Fruit fly (Drosophila melanogaster) whole organism, pupa: ENCODE data around the gene snk.

Experiments
- CG10348 ChIP-seq: fragments of 200-800 bp; sonication (Bioruptor generic); IDR thresholded peaks from 2 replicates; pipeline ENCODE4 v1.3.6; 2022; ENCODE audit warnings: missing biosample characterization, missing genetic modification characterization
- CG12605 ChIP-seq: fragments of 200-800 bp; sonication (Bioruptor generic); IDR thresholded peaks from 2 replicates; pipeline ENCODE4 v1.3.6; 2022; ENCODE audit warnings: missing biosample characterization, missing genetic modification characterization
- CG13204 ChIP-seq: fragments of 200-800 bp; sonication (Bioruptor generic); optimal IDR thresholded peaks from 2 replicates; lab custom pipeline; 2018; ENCODE audit warnings: missing biosample characterization, mild to moderate bottlenecking, missing genetic modification characterization, moderate library complexity
- CG14655 ChIP-seq: fragments of 200-800 bp; sonication (Bioruptor generic); optimal IDR thresholded peaks from 3 replicates; lab custom pipeline; 2017; ENCODE audit warnings: mild to moderate bottlenecking, missing biosample characterization, missing genetic modification reagents, missing genetic modification characterization
- CG15710 ChIP-seq: fragments of 200-800 bp; sonication (Bioruptor generic); optimal IDR thresholded peaks from 2 replicates; lab custom pipeline; 2018; ENCODE audit warnings: missing biosample characterization, mild to moderate bottlenecking, missing genetic modification characterization, moderate library complexity
- CG17806 ChIP-seq: fragments of 200-800 bp; sonication (Bioruptor generic); optimal IDR thresholded peaks from 2 replicates; lab custom pipeline; 2018; ENCODE audit warnings: missing biosample characterization, mild to moderate bottlenecking, missing genetic modification characterization, moderate library complexity
- CG32121 ChIP-seq: fragments of 200-800 bp; sonication (Bioruptor generic); IDR thresholded peaks from 2 replicates; pipeline ENCODE4 v1.3.6; 2022; ENCODE audit warnings: missing biosample characterization, missing genetic modification characterization
- CG34367 ChIP-seq: fragments of 200-800 bp; sonication (Bioruptor generic); optimal IDR thresholded peaks from 2 replicates; lab custom pipeline; 2018; ENCODE audit warnings: missing biosample characterization, mild to moderate bottlenecking, missing genetic modification characterization
- CG4496 ChIP-seq: fragments of 200-800 bp; sonication (Bioruptor generic); IDR thresholded peaks from 3 replicates; pipeline ENCODE4 v1.3.6; 2022; ENCODE audit warnings: missing biosample characterization, missing genetic modification characterization
- CG8159 ChIP-seq: fragments of 200-800 bp; sonication (Bioruptor generic); optimal IDR thresholded peaks from 3 replicates; lab custom pipeline; 2018; ENCODE audit warnings: missing biosample characterization, mild to moderate bottlenecking, missing genetic modification characterization, moderate library complexity
- CG8301 ChIP-seq: fragments of 200-800 bp; sonication (Bioruptor generic); optimal IDR thresholded peaks from 2 replicates; lab custom pipeline; 2018; ENCODE audit warnings: missing biosample characterization, mild to moderate bottlenecking, missing genetic modification characterization
- CG9948 ChIP-seq: fragments of 200-800 bp; sonication (Bioruptor generic); optimal IDR thresholded peaks from 2 replicates; lab custom pipeline; 2018; ENCODE audit warnings: missing biosample characterization, mild to moderate bottlenecking, missing genetic modification characterization, moderate library complexity
- D1 ChIP-seq: fragments of 200-800 bp; sonication (Bioruptor generic); optimal IDR thresholded peaks from 2 replicates; lab custom pipeline; 2018; ENCODE audit warnings: missing biosample characterization, mild to moderate bottlenecking, missing genetic modification characterization, moderate library complexity
- EcR ChIP-seq: fragments of 200-800 bp; sonication (Bioruptor generic); optimal IDR thresholded peaks from 3 replicates; lab custom pipeline; 2019; ENCODE audit warnings: missing biosample characterization, missing genetic modification characterization, mild to moderate bottlenecking, moderate library complexity, missing genetic modification reagents
- Ets98B ChIP-seq: fragments of 200-800 bp; sonication (Bioruptor generic); IDR thresholded peaks from 2 replicates; pipeline ENCODE4 v1.3.6; 2022; ENCODE audit warnings: missing biosample characterization, missing genetic modification characterization
- Pif1A ChIP-seq: fragments of 200-800 bp; sonication (Bioruptor generic); optimal IDR thresholded peaks from 3 replicates; lab custom pipeline; 2016; ENCODE audit warnings: missing biosample characterization, missing genetic modification characterization
- Pif1B ChIP-seq: fragments of 200-800 bp; sonication (Bioruptor generic); optimal IDR thresholded peaks from 3 replicates; lab custom pipeline; 2016; ENCODE audit warnings: missing biosample characterization, missing genetic modification characterization
- fd96Ca ChIP-seq: fragments of 200-800 bp; sonication (Bioruptor generic); IDR thresholded peaks from 3 replicates; pipeline ENCODE4 v1.3.6; 2022; ENCODE audit warnings: missing biosample characterization, missing genetic modification characterization
- gl ChIP-seq: fragments of 200-800 bp; sonication (Bioruptor generic); optimal IDR thresholded peaks from 2 replicates; lab custom pipeline; 2018; ENCODE audit warnings: missing biosample characterization, mild to moderate bottlenecking, missing genetic modification characterization
- rn ChIP-seq: fragments of 200-800 bp; sonication (Bioruptor generic); IDR thresholded peaks from 2 replicates; pipeline ENCODE4 v1.3.6; 2022; ENCODE audit warnings: missing biosample characterization, missing genetic modification characterization

snk gene

DNA sequence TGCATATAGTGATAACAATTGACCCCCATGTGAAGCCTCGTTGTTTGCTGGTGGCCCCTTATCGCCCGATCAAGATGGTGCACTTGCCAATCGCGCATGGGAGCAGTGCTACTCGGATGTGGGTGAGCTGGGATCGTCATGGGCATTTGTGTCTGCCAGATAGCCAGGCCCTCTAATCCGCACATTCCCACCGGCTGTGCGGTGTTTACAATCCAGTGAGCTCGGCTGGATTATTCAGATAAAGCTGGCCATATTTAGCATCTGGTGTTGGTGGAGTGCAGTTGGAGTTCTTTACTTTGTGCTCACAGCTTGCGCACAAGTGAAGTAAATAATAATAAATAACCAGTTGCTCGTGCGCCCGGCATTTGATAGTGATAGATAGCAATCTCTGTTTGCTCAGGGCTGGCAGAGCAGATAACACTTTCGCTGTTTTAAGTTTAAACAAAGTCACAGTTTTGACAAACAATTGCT lies 9.6 kb downstream of the snk start:
- no peak for TF ChIP-seq CG9948 (tag; lab: Kevin White, UChicago)
- no peak for TF ChIP-seq D1
- no peak for TF ChIP-seq CG14655 (GFP tag; lab: Kevin White, UChicago)
- no peak for TF ChIP-seq CG13204 (GFP tag; lab: Kevin White, UChicago)
- no peak for TF ChIP-seq CG8159 (tag; lab: Kevin White, UChicago)
- no peak for TF ChIP-seq CG10348
- TF ChIP-seq rn (GFP tag; lab: Robert Waterston, UW), result no peak
- no peak for TF ChIP-seq CG12605
- TF ChIP-seq CG17806 (tag; lab: Kevin White, UChicago), result no peak
- TF ChIP-seq fd96Ca, result no peak
- TF ChIP-seq Ets98B (GFP tag; lab: Robert Waterston, UW), result 0 out of 2 replicates have a peak, but pooled peaks have one; percentile 37
- TF ChIP-seq Pif1A, result no peak
- no peak for TF ChIP-seq EcR (GFP tag; lab: Kevin White, UChicago)
- peak; percentile 33 for TF ChIP-seq CG32121
- TF ChIP-seq Pif1B (GFP tag; lab: Kevin White, UChicago), result no peak
- TF ChIP-seq CG4496 (GFP tag; lab: Robert Waterston, UW), result 0 out of 3 replicates have a peak, but pooled peaks have one; percentile 36
- TF ChIP-seq CG15710 (tag; lab: Kevin White, UChicago), result no peak
- TF ChIP-seq gl (tag; lab: Kevin White, UChicago), result no peak
- no peak for TF ChIP-seq CG34367 (tag; lab: Kevin White, UChicago)

DNA sequence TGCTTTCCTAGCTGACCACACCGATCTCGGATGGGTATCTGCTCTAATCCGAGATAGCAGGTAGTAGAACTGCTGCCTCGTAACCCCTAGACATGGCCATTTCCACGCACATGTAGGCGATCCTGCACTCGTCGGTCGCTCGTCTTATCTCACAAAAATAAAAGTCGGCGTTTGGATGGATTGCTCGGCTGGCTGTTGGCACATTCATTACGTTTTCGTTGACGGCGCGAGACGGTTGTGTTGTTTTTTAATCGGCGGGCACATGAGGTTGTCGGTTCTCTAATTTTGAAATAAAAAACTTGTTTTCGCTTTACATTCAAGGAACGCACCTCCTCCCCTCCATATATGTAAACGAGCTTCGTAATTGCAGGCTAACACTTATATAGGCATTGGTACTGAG lies 10.2 kb downstream of the snk start, which contains the start of gene ry:
ry (plus strand) TSS at position 206 of the 400 bp plus-strand sequence.
- TF ChIP-seq CG13204 (GFP tag; lab: Kevin White, UChicago), result no peak
- TF ChIP-seq CG32121, result peak; percentile 14; the same call in 1 of the 2 replicates

DNA sequence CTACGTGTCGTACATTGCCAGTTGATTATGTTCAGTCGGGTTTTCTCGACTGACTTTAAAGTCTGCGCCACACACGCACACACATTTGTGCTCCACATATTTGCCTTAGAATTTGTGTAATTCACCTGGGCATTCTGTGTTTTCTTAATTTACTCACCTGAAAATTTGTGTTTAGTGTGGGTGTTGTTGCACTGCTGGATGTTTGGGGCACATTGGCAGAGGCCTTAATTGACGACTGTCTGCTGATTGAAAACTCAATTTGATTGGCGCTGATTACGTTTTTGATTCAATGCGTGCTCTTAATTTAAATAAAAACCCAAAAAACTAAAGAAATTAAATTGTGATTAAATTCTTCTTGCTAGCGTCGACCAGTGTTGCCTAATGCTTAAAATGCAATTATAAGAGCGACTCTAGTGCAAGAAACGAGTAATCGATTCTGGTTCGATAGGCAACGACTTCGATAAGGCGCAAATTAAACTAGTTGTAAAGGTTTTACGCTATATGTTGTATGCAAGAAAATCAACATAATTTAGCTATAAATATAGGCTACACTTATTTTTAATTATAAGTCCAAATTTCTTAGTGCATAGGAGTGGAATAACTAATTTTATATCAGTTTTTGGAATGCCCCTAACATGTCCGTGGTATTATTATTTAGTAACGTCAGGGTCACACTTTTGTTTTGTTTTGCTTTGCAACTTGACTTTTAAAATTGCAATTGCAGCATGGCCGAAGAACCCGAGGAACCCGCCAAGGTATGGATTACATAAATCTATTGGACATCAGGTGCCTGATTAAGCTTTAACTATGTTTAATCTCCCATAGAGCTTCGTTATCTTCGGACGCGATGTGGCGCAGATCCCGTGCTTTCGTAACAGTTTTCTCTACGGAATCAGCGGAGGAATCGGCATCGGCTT lies 12.1 kb downstream of the snk start, which contains the start of the genes CG46281 and CG46280:
CG46281 (minus strand) TSS at position 51 of the 917 bp plus-strand sequence.
CG46280 (minus strand) TSS at position 403 of the 917 bp plus-strand sequence.
- no peak for TF ChIP-seq CG8301
- no peak for TF ChIP-seq gl (tag; lab: Kevin White, UChicago)
- no peak for TF ChIP-seq CG17806 (tag; lab: Kevin White, UChicago)
- no peak for TF ChIP-seq EcR (GFP tag; lab: Kevin White, UChicago)
- TF ChIP-seq CG12605, result no peak
- TF ChIP-seq rn (GFP tag; lab: Robert Waterston, UW), result no peak
- TF ChIP-seq CG10348, result no peak

DNA sequence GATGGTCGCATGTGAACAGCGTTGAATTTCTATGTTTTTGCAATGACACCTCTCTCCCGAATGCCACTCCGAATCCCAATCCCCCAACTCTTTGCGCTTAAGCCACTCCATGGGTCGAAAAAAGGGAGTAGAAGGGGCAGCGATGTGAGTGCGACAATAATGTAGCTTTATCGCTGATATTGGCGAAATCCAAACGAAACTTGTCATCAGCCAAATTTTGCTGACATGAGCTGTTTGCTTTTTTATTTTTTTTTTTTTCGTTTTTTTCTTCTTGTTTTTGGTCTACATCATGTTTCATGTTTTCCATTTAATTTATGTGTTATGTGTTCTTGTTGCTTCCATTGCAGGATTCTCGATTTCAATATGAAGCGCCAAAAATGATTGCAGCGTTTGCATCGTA lies 23.6 kb downstream of the snk start:
- no peak for TF ChIP-seq Ets98B (GFP tag; lab: Robert Waterston, UW)
- no peak for TF ChIP-seq CG15710 (tag; lab: Kevin White, UChicago)
- no peak for TF ChIP-seq Pif1B (GFP tag; lab: Kevin White, UChicago)
- TF ChIP-seq CG8159 (tag; lab: Kevin White, UChicago), result no peak
- no peak for TF ChIP-seq D1
- TF ChIP-seq EcR (GFP tag; lab: Kevin White, UChicago), result no peak
- TF ChIP-seq rn (GFP tag; lab: Robert Waterston, UW), result no peak
- TF ChIP-seq CG13204 (GFP tag; lab: Kevin White, UChicago), result no peak
- TF ChIP-seq CG14655 (GFP tag; lab: Kevin White, UChicago), result no peak
- no peak for TF ChIP-seq gl (tag; lab: Kevin White, UChicago)
- no peak for TF ChIP-seq Pif1A
- TF ChIP-seq CG10348, result no peak
- no peak for TF ChIP-seq CG9948 (tag; lab: Kevin White, UChicago)

DNA sequence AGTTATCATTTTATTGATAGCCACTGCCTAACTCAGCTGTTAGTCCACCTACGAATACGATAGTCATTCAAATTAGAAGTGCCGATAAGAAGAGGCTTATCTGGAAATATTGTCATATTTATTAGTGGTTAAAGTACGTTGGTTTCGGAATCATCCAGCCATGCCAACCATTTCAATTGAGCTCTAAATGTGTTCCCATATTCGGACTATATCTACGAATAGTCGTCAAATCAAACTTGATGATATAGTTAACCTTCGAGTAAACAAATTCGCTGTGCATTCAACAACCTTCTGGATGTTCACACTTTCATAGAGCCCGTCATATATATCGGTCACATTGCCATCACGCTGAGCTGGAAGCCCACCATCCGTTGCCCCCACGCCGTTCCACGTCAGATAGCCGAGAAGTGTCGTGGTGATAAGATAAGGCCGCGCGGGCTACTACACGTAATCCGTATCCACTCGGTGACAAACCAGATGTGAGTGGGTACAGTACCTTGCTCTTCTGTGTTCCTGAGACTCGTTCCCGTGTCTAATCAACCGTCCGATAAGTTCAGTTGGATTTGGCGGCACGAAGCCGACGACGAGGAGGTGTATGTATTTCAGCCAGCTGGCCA lies 24.2 kb downstream of the snk start:
- TF ChIP-seq CG13204 (GFP tag; lab: Kevin White, UChicago) (peak; percentile 5), CG15710 (tag; lab: Kevin White, UChicago) (no peak), EcR (GFP tag; lab: Kevin White, UChicago) (peak; percentile 78), gl (tag; lab: Kevin White, UChicago) (no peak), Ets98B (GFP tag; lab: Robert Waterston, UW) (no peak), rn (GFP tag; lab: Robert Waterston, UW) (no peak), D1 (no peak), fd96Ca (no peak), CG8301 (no peak), CG10348 (no peak)

DNA sequence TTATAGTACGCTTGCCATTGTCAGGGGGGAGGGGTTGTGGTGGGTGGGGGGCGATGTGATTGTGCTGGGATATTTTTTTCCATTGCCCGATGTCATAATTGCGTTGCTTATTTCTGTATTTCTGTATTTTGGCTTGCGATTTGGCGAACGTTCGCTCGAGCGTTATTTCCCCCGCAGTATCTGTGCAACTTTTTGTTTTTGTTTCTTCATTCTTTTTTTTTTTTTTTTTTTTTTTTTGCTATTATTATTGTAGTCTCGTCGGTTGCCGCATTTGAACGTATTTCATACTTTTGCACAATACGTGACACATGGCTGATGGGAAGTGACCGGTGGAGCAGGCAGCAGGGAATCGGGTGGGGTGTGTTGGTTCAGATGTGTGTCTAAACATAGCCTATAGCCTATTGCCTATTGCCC lies 24.9 kb downstream of the snk start:
- TF ChIP-seq Pif1A, result no peak
- no peak for TF ChIP-seq CG9948 (tag; lab: Kevin White, UChicago)
- peak; percentile 50; the same call in 1 of the 2 replicates for TF ChIP-seq CG32121
- TF ChIP-seq CG12605, result peak; percentile 78
- TF ChIP-seq Ets98B (GFP tag; lab: Robert Waterston, UW), result peak; percentile 59; the same call in 1 of the 2 replicates
